Worm (Caenorhabditis elegans) whole organism, L4 larva: ENCODE measurements around the gene gfat-1.

Experiments used
- F49E8.2 ChIP-seq: sonication (generic microtip); optimal IDR thresholded peaks from 2 replicates; lab custom pipeline; 2016; ENCODE audit warnings: missing compliant biosample characterization, mild to moderate bottlenecking, missing genetic modification characterization, borderline replicate concordance
- R02D3.7 ChIP-seq: fragments of 150-350 bp; sonication (generic microtip); optimal IDR thresholded peaks from 3 replicates; lab custom pipeline; 2014; ENCODE audit warnings: missing biosample characterization, missing genetic modification characterization
- Y48G9A.11 ChIP-seq: fragments of 200-800 bp; sonication (Bioruptor generic); IDR thresholded peaks from 2 replicates; pipeline ENCODE4 v1.3.6; 2022; ENCODE audit warnings: missing genetic modification reagents, missing genetic modification characterization, missing compliant biosample characterization
- Y5F2A.4 ChIP-seq: fragments of 200-800 bp; sonication (Bioruptor generic); optimal IDR thresholded peaks from 2 replicates; lab custom pipeline; 2018; ENCODE audit warnings: mild to moderate bottlenecking, missing genetic modification characterization, missing compliant biosample characterization
- aha-1 ChIP-seq: fragments of 150-350 bp; peaks from one replicate; lab custom pipeline; 2014; ENCODE audit warnings: missing biosample characterization, missing genetic modification characterization
- ceh-44 ChIP-seq: fragments of 200-800 bp; sonication (Bioruptor generic); IDR thresholded peaks from 2 replicates; pipeline ENCODE4 v1.3.6; 2022; ENCODE audit warnings: missing genetic modification reagents, missing genetic modification characterization, missing compliant biosample characterization
- ces-1 ChIP-seq: fragments of 150-350 bp; sonication (generic microtip); optimal IDR thresholded peaks from 4 replicates; lab custom pipeline; 2014; ENCODE audit warnings: missing biosample characterization, missing genetic modification reagents, missing genetic modification characterization
- daf-16 ChIP-seq, 3 experiments: sonication (generic microtip); optimal IDR thresholded peaks; 2 replicates each; lab custom pipeline; 2016 to 2017; ENCODE audit warnings: missing genetic modification characterization in 3 of 3, missing genetic modification reagents in 3 of 3, mild to moderate bottlenecking in 2 of 3, missing compliant biosample characterization in 2 of 3, missing biosample characterization in 1 of 3, moderate library complexity in 1 of 3
- dmd-6 ChIP-seq: fragments of 200-800 bp; sonication (Bioruptor generic); IDR thresholded peaks from 2 replicates; pipeline ENCODE4 v1.3.6; 2022; ENCODE audit warnings: missing genetic modification reagents, missing genetic modification characterization, missing compliant biosample characterization
- duxl-1 ChIP-seq: sonication (generic microtip); optimal IDR thresholded peaks from 2 replicates; lab custom pipeline; 2016; ENCODE audit warnings: mild to moderate bottlenecking, missing genetic modification characterization, moderate library complexity, missing compliant biosample characterization; ENCODE audit not compliant: poor library complexity
- dve-1 ChIP-seq: sonication (generic microtip); optimal IDR thresholded peaks from 2 replicates; lab custom pipeline; 2017; ENCODE audit warnings: antibody characterized with exemption, mild to moderate bottlenecking, missing genetic modification characterization, missing compliant biosample characterization; ENCODE audit not compliant: insufficient read depth
- fkh-10 ChIP-seq: fragments of 150-350 bp; optimal IDR thresholded peaks from 2 replicates; lab custom pipeline; 2014; ENCODE audit warnings: missing biosample characterization, missing genetic modification reagents, missing genetic modification characterization
- gei-8 ChIP-seq: fragments of 200-800 bp; sonication (Bioruptor generic); optimal IDR thresholded peaks from 2 replicates; lab custom pipeline; 2018; ENCODE audit warnings: mild to moderate bottlenecking, missing genetic modification characterization, missing compliant biosample characterization
- hlh-11 ChIP-seq: fragments of 200-800 bp; sonication (Bioruptor generic); optimal IDR thresholded peaks from 2 replicates; lab custom pipeline; 2018; ENCODE audit warnings: mild to moderate bottlenecking, missing genetic modification characterization, missing compliant biosample characterization
- lin-38 ChIP-seq: fragments of 200-800 bp; sonication (Bioruptor generic); IDR thresholded peaks from 2 replicates; pipeline ENCODE4 v1.3.6; 2022; ENCODE audit warnings: missing genetic modification reagents, missing genetic modification characterization, missing compliant biosample characterization
- lsy-2 ChIP-seq, 2 experiments: fragments of 150-350 bp in 1 of 2; sonication (generic microtip) in 1 of 2; optimal IDR thresholded peaks; 2 replicates each; lab custom pipeline; 2014 to 2017; ENCODE audit warnings: missing biosample characterization in 2 of 2, missing genetic modification characterization in 2 of 2
- mdt-29 ChIP-seq: fragments of 200-800 bp; sonication (Bioruptor generic); IDR thresholded peaks from 2 replicates; pipeline ENCODE4 v1.3.6; 2022; ENCODE audit warnings: missing genetic modification reagents, missing genetic modification characterization, missing compliant biosample characterization
- mes-2 ChIP-seq: sonication (generic microtip); optimal IDR thresholded peaks from 2 replicates; lab custom pipeline; 2016; ENCODE audit warnings: missing genotype, mild to moderate bottlenecking, missing genetic modification characterization, missing compliant biosample characterization; ENCODE audit not compliant: poor library complexity, severe bottlenecking
- nhr-11 ChIP-seq: fragments of 150-350 bp; optimal IDR thresholded peaks from 2 replicates; lab custom pipeline; 2014; ENCODE audit warnings: missing biosample characterization, missing genetic modification characterization
- nhr-28 ChIP-seq: fragments of 150-350 bp; optimal IDR thresholded peaks from 2 replicates; lab custom pipeline; 2014; ENCODE audit warnings: missing biosample characterization, missing genetic modification characterization
- nhr-41 ChIP-seq: fragments of 200-800 bp; sonication (Bioruptor generic); IDR thresholded peaks from 2 replicates; pipeline ENCODE4 v1.3.6; 2022; ENCODE audit warnings: missing genetic modification reagents, missing genetic modification characterization, missing compliant biosample characterization
- pqm-1 ChIP-seq: sonication (generic microtip); optimal IDR thresholded peaks from 2 replicates; lab custom pipeline; 2017; ENCODE audit warnings: missing biosample characterization, missing genetic modification characterization
- skn-1 ChIP-seq: fragments of 150-350 bp; optimal IDR thresholded peaks from 2 replicates; lab custom pipeline; 2014; ENCODE audit warnings: missing biosample characterization, missing genetic modification characterization
- tra-1 ChIP-seq: fragments of 200-800 bp; sonication (Bioruptor generic); IDR thresholded peaks from 2 replicates; pipeline ENCODE4 v1.3.6; 2022; ENCODE audit warnings: missing genetic modification reagents, missing genetic modification characterization, missing compliant biosample characterization
- unc-130 ChIP-seq: sonication (generic microtip); optimal IDR thresholded peaks from 2 replicates; lab custom pipeline; 2016; ENCODE audit warnings: missing genetic modification reagents, missing genetic modification characterization, missing compliant biosample characterization
- unc-39 ChIP-seq: sonication (generic microtip); optimal IDR thresholded peaks from 2 replicates; lab custom pipeline; 2017; ENCODE audit warnings: missing biosample characterization, missing genetic modification characterization
- unc-62 ChIP-seq, 3 experiments: fragments of 150-350 bp in 1 of 3; sonication (generic microtip); optimal IDR thresholded peaks in 2 of 3; peaks in 1 of 3; 1 replicate in 1 of 3; 2 replicates in 2 of 3; lab custom pipeline; 2014 to 2017; ENCODE audit warnings: missing biosample characterization in 3 of 3, missing genetic modification characterization in 3 of 3, missing genetic modification reagents in 3 of 3, missing genotype in 1 of 3
- zfp-3 ChIP-seq: fragments of 200-800 bp; sonication (Bioruptor generic); conservative IDR thresholded peaks from 2 replicates; pipeline ENCODE4 v1.3.6; 2022; ENCODE audit warnings: missing genetic modification reagents, missing genetic modification characterization, missing compliant biosample characterization
- zip-2 ChIP-seq: fragments of 150-350 bp; optimal IDR thresholded peaks from 2 replicates; lab custom pipeline; 2014; ENCODE audit warnings: missing biosample characterization, missing genetic modification characterization

Gene gfat-1

DNA sequence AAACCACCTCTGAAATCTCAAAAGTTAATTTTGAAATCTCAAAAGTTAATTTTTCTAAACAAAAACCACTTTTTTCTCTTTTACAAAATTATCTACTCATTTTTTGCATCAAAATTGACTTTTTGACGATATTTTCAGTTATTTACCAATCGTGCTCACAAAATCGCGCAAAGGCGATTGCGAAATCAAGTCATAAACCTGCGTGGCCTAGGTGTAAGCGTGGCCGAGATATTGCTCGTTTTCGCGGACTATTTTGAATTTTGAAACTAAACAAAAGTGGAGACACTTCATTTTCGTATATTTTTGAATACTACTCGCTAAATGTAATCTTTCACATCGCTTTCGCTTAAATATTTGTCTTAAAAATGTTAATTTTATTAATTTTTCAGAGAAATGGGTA, 16.9 kb downstream of the gfat-1 start, which contains the start of gene smc-6 (continued):
- no peak for TF ChIP-seq unc-130 (GFP tag; lab: Kevin White, UChicago)

DNA sequence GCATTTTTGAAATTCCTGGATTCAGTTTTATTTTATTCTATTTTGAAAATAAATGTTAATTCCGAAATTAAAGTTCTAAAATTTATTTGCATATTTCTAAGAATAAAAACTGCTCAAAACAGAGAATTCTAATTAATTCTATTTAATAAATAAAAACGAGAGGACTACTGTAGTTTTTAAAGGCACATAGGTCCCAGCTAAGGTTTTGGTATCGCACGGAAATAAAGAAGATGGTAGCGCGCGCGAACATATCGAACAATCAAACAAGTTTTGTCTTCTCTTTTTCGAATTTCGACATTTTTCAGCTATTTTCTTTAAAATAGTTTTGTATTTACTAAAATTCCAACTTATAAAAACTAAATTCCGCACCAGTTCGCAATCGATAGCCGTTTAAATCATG, 17.4 kb downstream of the gfat-1 start:
- TF ChIP-seq duxl-1 (tag; lab: Kevin White, UChicago) (no peak), zfp-3 (GFP tag; lab: Robert Waterston, UW) (no peak), nhr-28 (tag; lab: Kevin White, UChicago) (no peak), lin-38 (peak; percentile 69), mdt-29 (GFP tag; lab: Robert Waterston, UW) (no peak), F49E8.2 (tag; lab: Kevin White, UChicago) (peak; percentile 56), unc-130 (GFP tag; lab: Kevin White, UChicago) (peak; percentile 72), Y5F2A.4 (GFP tag; lab: Kevin White, UChicago) (no peak), Y48G9A.11 (GFP tag; lab: Robert Waterston, UW) (0 out of 2 replicates have a peak, but pooled peaks have one; percentile 61)
- TF ChIP-seq, all 104 proteins: peak for 4

DNA sequence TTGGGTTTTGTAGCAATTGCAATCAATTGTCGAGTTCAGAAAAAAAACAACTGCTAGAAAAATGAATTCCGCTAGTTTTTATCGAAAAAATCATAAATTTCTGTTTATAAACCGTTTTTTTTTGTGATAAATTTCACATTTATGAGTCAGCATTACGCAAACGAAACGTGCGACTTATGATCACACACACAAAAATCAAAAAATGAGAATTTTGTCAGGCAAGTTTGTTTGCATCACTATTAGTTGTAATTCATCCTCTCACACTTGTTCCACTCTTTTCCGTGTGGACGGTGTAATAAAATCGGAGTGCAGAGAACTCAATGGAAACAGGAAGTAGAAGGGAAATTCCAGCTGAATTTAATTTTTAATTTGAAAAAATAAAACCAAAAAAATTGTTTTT, 17.8 kb downstream of the gfat-1 start, which contains the start of gene pcs-1:
TSS of gene pcs-1 (minus strand) at position 344 of the 400 bp plus-strand sequence.
- peak; percentile 8 for TF ChIP-seq nhr-28 (tag; lab: Kevin White, UChicago)
- no peak for TF ChIP-seq daf-16 (GFP tag; optimal IDR thresholded peaks at IDR 0.05; lab: Kevin White, UChicago)
- TF ChIP-seq daf-16 (tag; optimal IDR thresholded peaks at IDR 0.05; lab: Kevin White, UChicago): peak; percentile 4
- TF ChIP-seq fkh-10 (GFP tag; lab: Kevin White, UChicago): no peak
- no peak for TF ChIP-seq tra-1 (GFP tag; lab: Robert Waterston, UW)
- no peak for TF ChIP-seq ceh-44 (GFP tag; lab: Robert Waterston, UW)
- no peak for TF ChIP-seq nhr-11 (tag; lab: Kevin White, UChicago)
- TF ChIP-seq mes-2: no peak
- no peak for TF ChIP-seq zip-2 (tag; lab: Kevin White, UChicago)
- TF ChIP-seq nhr-41 (GFP tag; lab: Robert Waterston, UW): no peak
- TF ChIP-seq ces-1 (GFP tag; lab: Kevin White, UChicago): no peak
- peak; percentile 50 for TF ChIP-seq pqm-1 (tag; lab: Kevin White, UChicago)
- TF ChIP-seq gei-8 (GFP tag; lab: Kevin White, UChicago): no peak
- peak in 1 of 2 experiments; percentile 23 for TF ChIP-seq lsy-2 (tag; optimal IDR thresholded peaks at IDR 0.05; lab: Kevin White, UChicago)

DNA sequence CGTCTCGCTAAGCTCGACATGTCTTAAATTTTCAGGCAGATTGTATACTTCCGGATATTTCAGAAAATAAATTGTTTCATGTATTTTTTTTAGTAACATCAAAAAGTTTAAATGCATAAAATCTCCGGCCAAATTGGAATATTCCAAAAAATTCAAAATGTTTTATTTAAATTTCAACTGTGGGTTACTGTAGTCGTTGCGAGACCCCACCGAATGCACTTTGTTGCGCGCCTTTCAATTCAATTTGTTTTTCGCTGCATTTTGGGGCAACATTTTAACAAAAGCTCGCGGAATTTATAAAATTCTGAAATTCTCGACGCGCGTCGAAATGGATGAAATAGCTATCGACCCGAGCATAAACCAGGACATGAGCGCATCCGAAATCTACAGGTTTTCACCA, 22.3 kb downstream of the gfat-1 start, which contains the start of gene F54D5.2:
TSS of gene F54D5.2 (plus strand) at position 237 of the 400 bp plus-strand sequence.
- no peak for TF ChIP-seq unc-39 (tag; lab: Kevin White, UChicago)
- TF ChIP-seq aha-1 (tag; lab: Kevin White, UChicago): peak; percentile 72

DNA sequence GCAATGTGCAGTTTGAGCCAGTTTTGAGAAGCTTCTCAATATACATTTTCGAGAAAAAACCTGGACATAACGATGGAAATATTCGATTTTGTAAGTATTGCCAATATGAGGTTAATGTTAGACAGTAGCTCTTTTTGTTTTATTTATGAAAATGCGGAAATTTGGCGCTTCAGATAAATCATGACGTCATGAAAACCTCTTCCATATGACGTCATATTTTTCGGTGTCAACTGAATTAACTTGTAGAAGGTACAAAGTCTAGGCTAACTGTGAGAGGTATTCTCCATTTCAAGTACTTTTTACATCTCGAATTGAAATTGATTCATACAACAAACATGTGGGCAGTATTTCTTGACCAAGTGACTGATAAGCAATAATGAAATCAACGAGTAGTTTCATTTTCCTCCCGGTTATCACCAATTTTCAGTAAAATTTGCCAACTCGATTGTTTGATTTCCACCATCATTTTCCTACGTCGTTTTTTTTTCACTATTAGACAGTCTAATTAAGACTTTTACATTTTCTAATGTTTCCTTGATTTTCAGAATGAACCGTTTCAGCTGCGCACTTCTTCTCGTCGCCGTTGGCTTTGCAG, 23.9 kb downstream of the gfat-1 start, which contains the start of gene F54D5.3:
TSS of gene F54D5.3 (plus strand) at position 546 of the 595 bp plus-strand sequence.
- peak in 1 of 2 experiments; percentile 66 for TF ChIP-seq unc-62 (GFP tag; optimal IDR thresholded peaks at IDR 0.05 in 1 of 2; lab: Kevin White, UChicago)
- TF ChIP-seq unc-62 (tag; optimal IDR thresholded peaks at IDR 0.05; lab: Kevin White, UChicago): no peak
- no peak for TF ChIP-seq R02D3.7 (tag; lab: Kevin White, UChicago)
- TF ChIP-seq pqm-1 (tag; lab: Kevin White, UChicago): peak; percentile 91
- TF ChIP-seq zip-2 (tag; lab: Kevin White, UChicago): no peak
- TF ChIP-seq dve-1 (tag; lab: Kevin White, UChicago): peak; percentile 31
- TF ChIP-seq dmd-6 (GFP tag; lab: Robert Waterston, UW): peak; percentile 28; the same call in 1 of the 2 replicates
- TF ChIP-seq nhr-28 (tag; lab: Kevin White, UChicago): peak; percentile 54
- no peak for TF ChIP-seq skn-1 (tag; lab: Kevin White, UChicago)
- TF ChIP-seq daf-16 (GFP tag; optimal IDR thresholded peaks at IDR 0.05; lab: Kevin White, UChicago): no peak
- peak; percentile 33 for TF ChIP-seq daf-16 (tag; optimal IDR thresholded peaks at IDR 0.05; lab: Kevin White, UChicago)
- TF ChIP-seq hlh-11 (tag; lab: Kevin White, UChicago): peak; percentile 47
